Worm (Caenorhabditis elegans) whole organism, L4 larva: ENCODE data around the gene Y43F8B.19.

Source experiments
- D1046.2 ChIP-seq: fragments of 200-800 bp; sonication (Bioruptor generic); IDR thresholded peaks from 2 replicates; pipeline ENCODE4 v1.3.6; 2022; ENCODE audit warnings: missing genetic modification characterization, missing compliant biosample characterization
- F10B5.3 ChIP-seq: sonication (generic microtip); optimal IDR thresholded peaks from 2 replicates; lab custom pipeline; 2016; ENCODE audit warnings: mild to moderate bottlenecking, missing genetic modification characterization, missing compliant biosample characterization
- Y105C5A.15 ChIP-seq: fragments of 200-800 bp; sonication (Bioruptor generic); IDR thresholded peaks from 2 replicates; pipeline ENCODE4 v1.3.6; 2022; ENCODE audit warnings: missing genetic modification characterization, missing compliant biosample characterization
- Y48G9A.11 ChIP-seq: fragments of 200-800 bp; sonication (Bioruptor generic); IDR thresholded peaks from 2 replicates; pipeline ENCODE4 v1.3.6; 2022; ENCODE audit warnings: missing genetic modification reagents, missing genetic modification characterization, missing compliant biosample characterization
- Y75B8A.6 ChIP-seq: fragments of 200-800 bp; sonication (Bioruptor generic); IDR thresholded peaks from 2 replicates; pipeline ENCODE4 v1.3.6; 2022; ENCODE audit warnings: missing genetic modification reagents, missing genetic modification characterization, missing compliant biosample characterization
- ZK546.5 ChIP-seq, 2 experiments: sonication (generic microtip); optimal IDR thresholded peaks; 2 replicates each; lab custom pipeline; 2017; ENCODE audit warnings: missing biosample characterization in 2 of 2, missing genetic modification characterization in 2 of 2
- aha-1 ChIP-seq: fragments of 150-350 bp; peaks from one replicate; lab custom pipeline; 2014; ENCODE audit warnings: missing biosample characterization, missing genetic modification characterization
- arid-1 ChIP-seq: fragments of 200-800 bp; sonication (Bioruptor generic); conservative IDR thresholded peaks from 2 replicates; pipeline ENCODE4 v1.3.6; 2022; ENCODE audit warnings: missing genetic modification reagents, missing genetic modification characterization, missing compliant biosample characterization
- attf-4 ChIP-seq: sonication (generic microtip); optimal IDR thresholded peaks from 3 replicates; lab custom pipeline; 2017; ENCODE audit warnings: missing biosample characterization, missing genetic modification characterization
- ceh-28 ChIP-seq: fragments of 150-350 bp; optimal IDR thresholded peaks from 2 replicates; lab custom pipeline; 2014; ENCODE audit warnings: missing biosample characterization, missing genetic modification reagents, missing genetic modification characterization
- ceh-62 ChIP-seq: sonication (generic microtip); optimal IDR thresholded peaks from 2 replicates; lab custom pipeline; 2017; ENCODE audit warnings: missing biosample characterization, missing genetic modification characterization
- ces-1 ChIP-seq: fragments of 150-350 bp; sonication (generic microtip); optimal IDR thresholded peaks from 4 replicates; lab custom pipeline; 2014; ENCODE audit warnings: missing biosample characterization, missing genetic modification reagents, missing genetic modification characterization
- dpl-1 ChIP-seq: fragments of 150-350 bp; optimal IDR thresholded peaks from 2 replicates; lab custom pipeline; 2014; ENCODE audit warnings: missing biosample characterization, missing genetic modification reagents, missing genetic modification characterization
- dve-1 ChIP-seq: sonication (generic microtip); optimal IDR thresholded peaks from 2 replicates; lab custom pipeline; 2017; ENCODE audit warnings: antibody characterized with exemption, mild to moderate bottlenecking, missing genetic modification characterization, missing compliant biosample characterization; ENCODE audit not compliant: insufficient read depth
- egl-27 ChIP-seq: sonication (generic microtip); optimal IDR thresholded peaks from 3 replicates; lab custom pipeline; 2017; ENCODE audit warnings: missing biosample characterization, missing genetic modification reagents, missing genetic modification characterization
- lim-7 ChIP-seq: fragments of 200-800 bp; sonication (Bioruptor generic); IDR thresholded peaks from 2 replicates; pipeline ENCODE4 v1.3.6; 2022; ENCODE audit warnings: missing genetic modification characterization, missing compliant biosample characterization
- lir-3 ChIP-seq: sonication (generic microtip); optimal IDR thresholded peaks from 2 replicates; lab custom pipeline; 2016; ENCODE audit warnings: mild to moderate bottlenecking, missing genetic modification characterization, missing compliant biosample characterization
- madf-5 ChIP-seq, 2 experiments: fragments of 200-800 bp; sonication (Bioruptor generic); IDR thresholded peaks; 2 replicates each; pipeline ENCODE4 v1.3.6; 2022; ENCODE audit warnings: missing compliant biosample characterization in 2 of 2, missing genetic modification characterization in 2 of 2
- mep-1 ChIP-seq: fragments of 150-350 bp; sonication (generic microtip); optimal IDR thresholded peaks from 3 replicates; lab custom pipeline; 2014; ENCODE audit warnings: missing biosample characterization, missing genetic modification characterization
- nhr-111 ChIP-seq: fragments of 200-800 bp; sonication (Bioruptor generic); optimal IDR thresholded peaks from 2 replicates; lab custom pipeline; 2018; ENCODE audit warnings: mild to moderate bottlenecking, missing genetic modification characterization, missing compliant biosample characterization
- nhr-48 ChIP-seq: sonication (generic microtip); optimal IDR thresholded peaks from 2 replicates; lab custom pipeline; 2016; ENCODE audit warnings: mild to moderate bottlenecking, missing genetic modification characterization, missing compliant biosample characterization
- nhr-76 ChIP-seq: fragments of 150-350 bp; optimal IDR thresholded peaks from 2 replicates; lab custom pipeline; 2014; ENCODE audit warnings: missing biosample characterization, missing genetic modification characterization
- php-3 ChIP-seq: fragments of 200-800 bp; sonication (Bioruptor generic); IDR thresholded peaks from 2 replicates; pipeline ENCODE4 v1.3.6; 2022; ENCODE audit warnings: missing genetic modification reagents, missing genetic modification characterization, missing compliant biosample characterization
- pqm-1 ChIP-seq: sonication (generic microtip); optimal IDR thresholded peaks from 2 replicates; lab custom pipeline; 2017; ENCODE audit warnings: missing biosample characterization, missing genetic modification characterization
- rbr-2 ChIP-seq: sonication (generic microtip); optimal IDR thresholded peaks from 2 replicates; lab custom pipeline; 2016; ENCODE audit warnings: missing genotype, missing genetic modification characterization, missing compliant biosample characterization
- set-16 ChIP-seq: fragments of 200-800 bp; sonication (Bioruptor generic); IDR thresholded peaks from 2 replicates; pipeline ENCODE4 v1.3.6; 2022; ENCODE audit warnings: missing genetic modification reagents, missing genetic modification characterization, missing compliant biosample characterization
- unc-130 ChIP-seq: sonication (generic microtip); optimal IDR thresholded peaks from 2 replicates; lab custom pipeline; 2016; ENCODE audit warnings: missing genetic modification reagents, missing genetic modification characterization, missing compliant biosample characterization
- unc-62 ChIP-seq, 3 experiments: fragments of 150-350 bp in 1 of 3; sonication (generic microtip); optimal IDR thresholded peaks in 2 of 3; peaks in 1 of 3; 1 replicate in 1 of 3; 2 replicates in 2 of 3; lab custom pipeline; 2014 to 2017; ENCODE audit warnings: missing biosample characterization in 3 of 3, missing genetic modification characterization in 3 of 3, missing genetic modification reagents in 3 of 3, missing genotype in 1 of 3
- ztf-11 ChIP-seq: fragments of 150-350 bp; optimal IDR thresholded peaks from 2 replicates; lab custom pipeline; 2014; ENCODE audit warnings: missing biosample characterization, missing genetic modification characterization

The Y43F8B.19 gene

ce11 chrV:19510925-19511324 is 1.2 kb downstream of the Y43F8B.19 start:
- TF ChIP-seq php-3 (GFP tag; lab: Robert Waterston, UW), result no peak
- TF ChIP-seq set-16, result peak; percentile 63
- TF ChIP-seq D1046.2, result no peak

ce11 chrV:19510352-19510751 is 1.8 kb downstream of the Y43F8B.19 start:
- no peak for TF ChIP-seq Y75B8A.6
- TF ChIP-seq egl-27 (tag; lab: Kevin White, UChicago), result no peak
- TF ChIP-seq Y48G9A.11 (GFP tag; lab: Robert Waterston, UW), result no peak
- TF ChIP-seq D1046.2, result no peak
- TF ChIP-seq lir-3 (tag; lab: Kevin White, UChicago), result no peak
- no peak for TF ChIP-seq dve-1 (tag; lab: Kevin White, UChicago)

ce11 chrV:19509061-19509460 is 3.0 kb downstream of the Y43F8B.19 start:
- peak; percentile 79 for TF ChIP-seq set-16
- no peak for TF ChIP-seq ces-1
- TF ChIP-seq aha-1 (tag; lab: Kevin White, UChicago), result no peak
- no peak for TF ChIP-seq nhr-48 (tag; lab: Kevin White, UChicago)
- TF ChIP-seq lim-7 (GFP tag; lab: Robert Waterston, UW), result no peak

- TF ChIP-seq ZK546.5 (tag; optimal IDR thresholded peaks at IDR 0.05; lab: Kevin White, UChicago) (no peak), dve-1 (tag; lab: Kevin White, UChicago) (no peak), ceh-28 (tag; lab: Kevin White, UChicago) (no peak), F10B5.3 (tag; lab: Kevin White, UChicago) (no peak), php-3 (GFP tag; lab: Robert Waterston, UW) (no peak), Y75B8A.6 (no peak), ceh-62 (tag; lab: Kevin White, UChicago) (no peak), rbr-2 (no peak), egl-27 (tag; lab: Kevin White, UChicago) (no peak), Y105C5A.15 (GFP tag; lab: Robert Waterston, UW) (no peak), pqm-1 (tag; lab: Kevin White, UChicago) (no peak), nhr-48 (tag; lab: Kevin White, UChicago) (no peak), dpl-1 (no peak), unc-62 (GFP tag; optimal IDR thresholded peaks at IDR 0.05 in 1 of 2; lab: Kevin White, UChicago) (no peak), unc-62 (tag; optimal IDR thresholded peaks at IDR 0.05; lab: Kevin White, UChicago) (no peak), arid-1 (no peak), nhr-111 (GFP tag; lab: Kevin White, UChicago) (no peak), mep-1 (tag; lab: Kevin White, UChicago) (no peak), unc-130 (no peak)
Measured at ce11 chrV:19502579-19503151, 9.4 kb downstream of the Y43F8B.19 start, which contains the start of gene Y43F8B.3. Gene Y43F8B.3, plus strand, starts transcription at chrV:19503101.

- no peak for TF ChIP-seq nhr-76 (tag; lab: Kevin White, UChicago)
- peak in 1 of 2 experiments; percentile 97 for TF ChIP-seq unc-62 (GFP tag; optimal IDR thresholded peaks at IDR 0.05 in 1 of 2; lab: Kevin White, UChicago)
- TF ChIP-seq unc-62 (tag; optimal IDR thresholded peaks at IDR 0.05; lab: Kevin White, UChicago), result no peak
Measured at ce11 chrV:19501389-19501788, 10.7 kb downstream of the Y43F8B.19 start.

ce11 chrV:19497087-19497486 is 15.0 kb downstream of the Y43F8B.19 start:
- no peak for TF ChIP-seq ceh-28 (tag; lab: Kevin White, UChicago)
- TF ChIP-seq ztf-11 (tag; lab: Kevin White, UChicago), result no peak
- peak; percentile 2 for TF ChIP-seq aha-1 (tag; lab: Kevin White, UChicago)
- no peak for TF ChIP-seq attf-4 (tag; lab: Kevin White, UChicago)
- TF ChIP-seq egl-27 (tag; lab: Kevin White, UChicago), result no peak
- no peak for TF ChIP-seq php-3 (GFP tag; lab: Robert Waterston, UW)
- TF ChIP-seq madf-5 (GFP tag; IDR thresholded peaks at IDR 0.05; lab: Robert Waterston, UW), result no peak
- TF ChIP-seq, all 104 proteins: peak for 1
